Worm (Caenorhabditis elegans) whole organism, L2 larva: ENCODE results near the gene C15F1.8.

ENCODE experiments used
- F13H6.1 ChIP-seq: sonication (generic microtip); optimal IDR thresholded peaks from 2 replicates; lab custom pipeline; 2016; ENCODE audit warnings: missing genetic modification characterization, missing compliant biosample characterization
- alr-1 ChIP-seq: fragments of 150-350 bp; optimal IDR thresholded peaks from 2 replicates; lab custom pipeline; 2014; ENCODE audit warnings: missing biosample characterization, missing genetic modification characterization
- aly-2 ChIP-seq: fragments of 150-350 bp; optimal IDR thresholded peaks from 2 replicates; lab custom pipeline; 2014; ENCODE audit warnings: missing biosample characterization, missing genetic modification characterization
- ama-1 ChIP-seq: fragments of 150-350 bp; optimal IDR thresholded peaks from 2 replicates; lab custom pipeline; 2018; ENCODE audit warnings: inconsistent platforms
- ceh-82 ChIP-seq: fragments of 150-350 bp; optimal IDR thresholded peaks from 2 replicates; lab custom pipeline; 2014; ENCODE audit warnings: missing biosample characterization, missing genetic modification characterization
- crh-2 ChIP-seq: sonication (generic microtip); optimal IDR thresholded peaks from 2 replicates; lab custom pipeline; 2017; ENCODE audit warnings: missing biosample characterization, missing genetic modification characterization
- egl-27 ChIP-seq: sonication (generic microtip); optimal IDR thresholded peaks from 3 replicates; lab custom pipeline; 2017; ENCODE audit warnings: missing biosample characterization, missing genetic modification reagents, missing genetic modification characterization
- lin-13 ChIP-seq: fragments of 150-350 bp; optimal IDR thresholded peaks from 2 replicates; lab custom pipeline; 2014; ENCODE audit warnings: missing biosample characterization, missing genetic modification reagents, missing genetic modification characterization
- mbf-1 ChIP-seq: sonication (generic microtip); optimal IDR thresholded peaks from 2 replicates; lab custom pipeline; 2017; ENCODE audit warnings: missing biosample characterization, missing genetic modification characterization
- nhr-12 ChIP-seq: fragments of 150-350 bp; optimal IDR thresholded peaks from 2 replicates; lab custom pipeline; 2014; ENCODE audit warnings: missing biosample characterization, missing genetic modification characterization
- nhr-21 ChIP-seq: fragments of 150-350 bp; optimal IDR thresholded peaks from 2 replicates; lab custom pipeline; 2014; ENCODE audit warnings: missing biosample characterization, missing genetic modification characterization
- peb-1 ChIP-seq: fragments of 150-350 bp; optimal IDR thresholded peaks from 2 replicates; lab custom pipeline; 2014; ENCODE audit warnings: missing biosample characterization, missing genetic modification characterization
- sma-9 ChIP-seq, 2 experiments: fragments of 150-350 bp in 1 of 2; sonication (generic microtip) in 1 of 2; optimal IDR thresholded peaks; 2 replicates each; lab custom pipeline; 2014 to 2016; ENCODE audit warnings: missing genetic modification characterization in 2 of 2, mild to moderate bottlenecking in 1 of 2, missing biosample characterization in 1 of 2, missing compliant biosample characterization in 1 of 2, missing genetic modification reagents in 1 of 2, moderate library complexity in 1 of 2
- unc-55 ChIP-seq: fragments of 150-350 bp; sonication (generic microtip); optimal IDR thresholded peaks from 3 replicates; lab custom pipeline; 2014; ENCODE audit warnings: missing biosample characterization, missing genetic modification reagents, missing genetic modification characterization
- ztf-4 ChIP-seq: fragments of 150-350 bp; optimal IDR thresholded peaks from 2 replicates; lab custom pipeline; 2014; ENCODE audit warnings: missing biosample characterization, missing genetic modification characterization

C15F1.8 gene

ce11 chrII:6926054-6926453, 51.6 kb downstream of the C15F1.8 start:
- no peak for TF ChIP-seq ama-1 (lab: Kevin White, UChicago)
- no peak for TF ChIP-seq mbf-1 (tag; lab: Kevin White, UChicago)
- TF ChIP-seq nhr-21 (tag; lab: Kevin White, UChicago), result no peak
- no peak for TF ChIP-seq lin-13
- no peak for TF ChIP-seq crh-2 (tag; lab: Kevin White, UChicago)
- no peak for TF ChIP-seq nhr-12 (tag; lab: Kevin White, UChicago)
- no peak for TF ChIP-seq ceh-82 (tag; lab: Kevin White, UChicago)
- no peak for TF ChIP-seq sma-9 (GFP tag; optimal IDR thresholded peaks at IDR 0.05; lab: Kevin White, UChicago)
- no peak for TF ChIP-seq sma-9 (tag; optimal IDR thresholded peaks at IDR 0.05; lab: Kevin White, UChicago)
- TF ChIP-seq aly-2, result no peak
- no peak for TF ChIP-seq ztf-4 (tag; lab: Kevin White, UChicago)
- TF ChIP-seq peb-1 (tag; lab: Kevin White, UChicago), result no peak
- no peak for TF ChIP-seq F13H6.1 (tag; lab: Kevin White, UChicago)
- no peak for TF ChIP-seq alr-1
- no peak for TF ChIP-seq egl-27 (tag; lab: Kevin White, UChicago)
- TF ChIP-seq unc-55 (GFP tag; lab: Kevin White, UChicago), result no peak
- TF ChIP-seq, all 48 proteins: peak for 0
